Worm (Caenorhabditis elegans): ENCODE data around the gene T21B6.3.

- no peak for TF ChIP-seq ztf-25 (GFP tag; IDR thresholded peaks at IDR 0.05)
- no peak for TF ChIP-seq rpc-1 (optimal IDR thresholded peaks at IDR 0.05)
- no peak for TF ChIP-seq rpc-1 (tag; optimal IDR thresholded peaks at IDR 0.05)
- no peak for TF ChIP-seq nfya-2 (GFP tag; IDR thresholded peaks at IDR 0.05)
Observed at ce11 chrX:10961724-10962123, 13.0 kb upstream of the T21B6.3 start.

All from whole organism, young adult.